Worm (Caenorhabditis elegans): ENCODE measurements around the gene egas-3.

DNA sequence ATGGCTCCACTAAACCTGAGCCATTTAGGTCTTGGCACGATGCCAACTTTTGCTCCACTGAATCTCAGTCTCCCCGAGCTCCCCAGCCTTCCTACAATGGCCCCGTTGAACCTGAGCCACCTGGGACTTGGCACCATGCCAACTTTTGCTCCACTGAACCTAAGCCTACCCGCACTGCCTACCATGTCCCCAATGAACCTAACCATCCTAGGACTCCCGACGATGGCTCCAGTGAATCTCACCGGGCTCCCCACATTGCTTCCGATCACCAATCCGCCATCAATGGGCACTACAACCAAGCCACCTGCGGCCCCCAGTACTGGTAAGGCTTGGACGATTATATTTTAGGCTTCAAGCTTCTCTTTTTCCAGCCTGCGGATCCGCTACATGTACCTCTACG lies 35.7 kb upstream of the egas-3 start:
- TF ChIP-seq snpc-4 (GFP tag; optimal IDR thresholded peaks at IDR 0.05) (no peak), snpc-4 (tag; optimal IDR thresholded peaks at IDR 0.05) (no peak), K12H6.12 (tag; optimal IDR thresholded peaks at IDR 0.05) (no peak), C06A6.2 (GFP tag; conservative IDR thresholded peaks at IDR 0.05) (no peak), B0019.2 (GFP tag; conservative IDR thresholded peaks at IDR 0.05) (no peak), T26A5.8 (tag; optimal IDR thresholded peaks at IDR 0.05) (no peak)
